Worm (Caenorhabditis elegans) whole organism, L2 larva: Measurements from ENCODE around the gene D2062.1.

Experiments used
- ZK546.5 ChIP-seq: sonication (generic microtip); optimal IDR thresholded peaks from 2 replicates; lab custom pipeline; 2017; ENCODE audit warnings: missing biosample characterization, missing genetic modification characterization
- aly-2 ChIP-seq: fragments of 150-350 bp; optimal IDR thresholded peaks from 2 replicates; lab custom pipeline; 2014; ENCODE audit warnings: missing biosample characterization, missing genetic modification characterization
- ceh-82 ChIP-seq: fragments of 150-350 bp; optimal IDR thresholded peaks from 2 replicates; lab custom pipeline; 2014; ENCODE audit warnings: missing biosample characterization, missing genetic modification characterization
- egl-27 ChIP-seq: sonication (generic microtip); optimal IDR thresholded peaks from 3 replicates; lab custom pipeline; 2017; ENCODE audit warnings: missing biosample characterization, missing genetic modification reagents, missing genetic modification characterization
- lsy-2 ChIP-seq, 2 experiments: fragments of 150-350 bp in 1 of 2; sonication (generic microtip) in 1 of 2; optimal IDR thresholded peaks; 2 replicates each; lab custom pipeline; 2014 to 2017; ENCODE audit warnings: missing biosample characterization in 2 of 2, missing genetic modification characterization in 2 of 2
- mab-5 ChIP-seq: fragments of 150-350 bp; optimal IDR thresholded peaks from 2 replicates; lab custom pipeline; 2014; ENCODE audit warnings: missing biosample characterization, missing genetic modification characterization
- mbf-1 ChIP-seq: sonication (generic microtip); optimal IDR thresholded peaks from 2 replicates; lab custom pipeline; 2017; ENCODE audit warnings: missing biosample characterization, missing genetic modification characterization
- mdl-1 ChIP-seq, 2 experiments: fragments of 150-350 bp in 1 of 2; sonication (generic microtip) in 1 of 2; optimal IDR thresholded peaks; 2 replicates each; lab custom pipeline; 2017; ENCODE audit warnings: missing biosample characterization in 2 of 2, missing genetic modification characterization in 2 of 2
- nhr-11 ChIP-seq: fragments of 150-350 bp; optimal IDR thresholded peaks from 2 replicates; lab custom pipeline; 2014; ENCODE audit warnings: missing biosample characterization, missing genetic modification characterization
- nhr-237 ChIP-seq: fragments of 150-350 bp; optimal IDR thresholded peaks from 2 replicates; lab custom pipeline; 2014; ENCODE audit warnings: missing biosample characterization, missing genetic modification characterization
- sem-4 ChIP-seq: fragments of 150-350 bp; optimal IDR thresholded peaks from 2 replicates; lab custom pipeline; 2014; ENCODE audit warnings: missing biosample characterization, missing genetic modification reagents, missing genetic modification characterization
- unc-55 ChIP-seq: fragments of 150-350 bp; sonication (generic microtip); optimal IDR thresholded peaks from 3 replicates; lab custom pipeline; 2014; ENCODE audit warnings: missing biosample characterization, missing genetic modification reagents, missing genetic modification characterization
- unc-62 ChIP-seq: fragments of 150-350 bp; optimal IDR thresholded peaks from 2 replicates; lab custom pipeline; 2014; ENCODE audit warnings: missing biosample characterization, missing genetic modification reagents, missing genetic modification characterization

ce11 chrII:2583044-2583443 lies 48.2 kb upstream of the D2062.1 start, which contains the start of gene sri-74:
- TF ChIP-seq nhr-11 (tag; lab: Kevin White, UChicago) (no peak), lsy-2 (tag; optimal IDR thresholded peaks at IDR 0.05; lab: Kevin White, UChicago) (no peak), ZK546.5 (tag; lab: Kevin White, UChicago) (no peak), ceh-82 (tag; lab: Kevin White, UChicago) (no peak), unc-55 (GFP tag; lab: Kevin White, UChicago) (no peak), aly-2 (no peak), mbf-1 (tag; lab: Kevin White, UChicago) (no peak), nhr-237 (tag; lab: Kevin White, UChicago) (no peak), unc-62 (no peak), egl-27 (tag; lab: Kevin White, UChicago) (no peak), mdl-1 (tag; optimal IDR thresholded peaks at IDR 0.05; lab: Kevin White, UChicago) (no peak), mab-5 (tag; lab: Kevin White, UChicago) (no peak), sem-4 (tag; lab: Kevin White, UChicago) (no peak)
